Worm (Caenorhabditis elegans): ENCODE results near the gene lact-1.
A peak's percentile ranks its signal among the peaks of the same experiment; 100 is the strongest.

Gene lact-1

ce11 chrX:7244756-7245155 is 15.4 kb downstream of the lact-1 start (continued):
- TF ChIP-seq dmd-8 (GFP tag; IDR thresholded peaks at IDR 0.05), result no peak
- no peak for TF ChIP-seq F37D6.2 (tag; optimal IDR thresholded peaks at IDR 0.05)

- TF ChIP-seq zip-11 (GFP tag; IDR thresholded peaks at IDR 0.05), result no peak
- no peak for TF ChIP-seq mxl-2 (GFP tag; conservative IDR thresholded peaks at IDR 0.05)
- no peak for TF ChIP-seq nhr-237 (tag; optimal IDR thresholded peaks at IDR 0.05)
- TF ChIP-seq hlh-11 (tag; optimal IDR thresholded peaks at IDR 0.05), result peak; percentile 50
- TF ChIP-seq ztf-7 (tag; optimal IDR thresholded peaks at IDR 0.05), result no peak
- TF ChIP-seq mdl-1 (tag; optimal IDR thresholded peaks at IDR 0.05), result no peak
- no peak for TF ChIP-seq D1046.2 (GFP tag; IDR thresholded peaks at IDR 0.05)
- no peak for TF ChIP-seq lin-1 (GFP tag; IDR thresholded peaks at IDR 0.05)
- no peak for TF ChIP-seq unc-39 (tag; optimal IDR thresholded peaks at IDR 0.05)
- TF ChIP-seq pqm-1 (tag; optimal IDR thresholded peaks at IDR 0.05), result peak; percentile 50
- TF ChIP-seq dmd-9 (GFP tag; IDR thresholded peaks at IDR 0.05), result no peak
- no peak for TF ChIP-seq nhr-6 (tag; optimal IDR thresholded peaks at IDR 0.05)
- peak; percentile 43; the same call in 1 of the 2 replicates for TF ChIP-seq dmd-6 (GFP tag; IDR thresholded peaks at IDR 0.05)
- no peak for TF ChIP-seq saeg-2 (GFP tag; IDR thresholded peaks at IDR 0.05)
- peak; percentile 77 for TF ChIP-seq set-16 (GFP tag; IDR thresholded peaks at IDR 0.05)
- no peak for TF ChIP-seq mep-1 (tag; optimal IDR thresholded peaks at IDR 0.05)
- TF ChIP-seq mxl-3 (GFP tag; optimal IDR thresholded peaks at IDR 0.05), result no peak
- TF ChIP-seq daf-16 (GFP tag; optimal IDR thresholded peaks at IDR 0.05), result no peak
- TF ChIP-seq daf-16 (tag; optimal IDR thresholded peaks at IDR 0.05), result peak; percentile 36
- TF ChIP-seq tra-1 (GFP tag; IDR thresholded peaks at IDR 0.05), result no peak
- no peak for TF ChIP-seq rbr-2 (tag; optimal IDR thresholded peaks at IDR 0.05)
- peak; percentile 31 for TF ChIP-seq nhr-25 (tag; optimal IDR thresholded peaks at IDR 0.05; ENCODE audit: borderline replicate concordance, insufficient read depth)
- no peak for TF ChIP-seq egl-43 (GFP tag; IDR thresholded peaks at IDR 0.05)
- no peak for TF ChIP-seq jun-1 (tag; optimal IDR thresholded peaks at IDR 0.05)
- no peak for TF ChIP-seq dve-1 (tag; optimal IDR thresholded peaks at IDR 0.05; ENCODE audit: insufficient read depth)
- peak; percentile 25 for TF ChIP-seq nhr-28 (tag; optimal IDR thresholded peaks at IDR 0.05)
- no peak for TF ChIP-seq zfp-2 (tag; optimal IDR thresholded peaks at IDR 0.05)
- TF ChIP-seq nhr-11 (tag; optimal IDR thresholded peaks at IDR 0.05), result no peak
- peak; percentile 33; the same call in 1 of the 2 replicates for TF ChIP-seq mdt-29 (GFP tag; IDR thresholded peaks at IDR 0.05)
- no peak for TF ChIP-seq unc-62 (GFP tag; optimal IDR thresholded peaks at IDR 0.05 in 1 of 2)
- no peak for TF ChIP-seq unc-62 (tag; optimal IDR thresholded peaks at IDR 0.05)
- no peak for TF ChIP-seq arid-1 (GFP tag; conservative IDR thresholded peaks at IDR 0.05)
- TF ChIP-seq hlh-30 (tag; optimal IDR thresholded peaks at IDR 0.05; ENCODE audit: insufficient read depth), result no peak
- TF ChIP-seq ama-1 (optimal IDR thresholded peaks at IDR 0.05), result peak; percentile 10
- TF ChIP-seq Y48G9A.11 (GFP tag; IDR thresholded peaks at IDR 0.05), result no peak
- no peak for TF ChIP-seq cey-2 (tag; optimal IDR thresholded peaks at IDR 0.05; ENCODE audit: borderline replicate concordance, insufficient read depth)
- TF ChIP-seq nhr-48 (tag; optimal IDR thresholded peaks at IDR 0.05), result peak; percentile 12
- no peak for TF ChIP-seq ZK546.5 (tag; optimal IDR thresholded peaks at IDR 0.05)
- TF ChIP-seq zfp-3 (GFP tag; conservative IDR thresholded peaks at IDR 0.05), result no peak
- TF ChIP-seq F10B5.3 (tag; optimal IDR thresholded peaks at IDR 0.05), result no peak
- 0 out of 2 replicates have a peak, but pooled peaks have one; percentile 25 for TF ChIP-seq lim-7 (GFP tag; IDR thresholded peaks at IDR 0.05)
- no peak for TF ChIP-seq attf-4 (tag; optimal IDR thresholded peaks at IDR 0.05)
Measured at ce11 chrX:7242878-7243277, 17.3 kb downstream of the lact-1 start, which contains the start of gene F46H5.7. Gene F46H5.7 (minus strand): TSS chrX:7242983.
